Fruit fly (Drosophila melanogaster) S2 (cell line): Measurements from ENCODE around the gene CG18586.

Experiments used
- CG8478 ChIP-seq: fragments of >200 bp; optimal IDR thresholded peaks from 2 replicates; lab custom pipeline; 2018
- CTCF ChIP-seq, 2 experiments: fragments of >200 bp; optimal IDR thresholded peaks; 2 replicates each; lab custom pipeline; 2018

DNA sequence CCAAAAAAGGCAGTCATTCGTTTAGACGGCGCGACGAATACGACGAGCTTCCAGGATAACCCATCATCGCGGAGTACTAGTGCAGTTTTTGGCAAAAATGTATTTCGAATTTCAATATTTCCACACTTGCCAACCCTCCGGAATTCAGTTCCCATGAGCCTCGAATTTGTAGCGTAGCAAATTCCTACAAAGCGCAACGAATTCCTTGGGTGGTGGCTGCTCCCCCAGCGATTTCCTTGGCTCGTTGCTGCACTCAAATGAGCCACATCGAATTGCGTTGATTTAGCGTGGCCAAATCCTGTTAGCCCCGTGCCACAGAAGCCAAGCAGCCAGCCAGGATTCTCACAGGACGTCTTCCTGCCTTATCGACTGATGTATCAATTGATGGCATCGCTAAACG lies 11.6 kb downstream of the CG18586 start:
- TF ChIP-seq CTCF (optimal IDR thresholded peaks at IDR 0.05; lab: Kevin White, UChicago), result no peak
- no peak for TF ChIP-seq CG8478 (lab: Kevin White, UChicago)
